Fruit fly (Drosophila melanogaster): ENCODE data around the gene side-VII.

dm6 chr3R:9768884-9769283 is 29.1 kb upstream of the side-VII start, which contains the start of gene MED6:
- TF ChIP-seq CG33017 (tag; optimal IDR thresholded peaks at IDR 0.05) (no peak), CG11617 (GFP tag; optimal IDR thresholded peaks at IDR 0.05) (no peak), bab1 (GFP tag; optimal IDR thresholded peaks at IDR 0.05) (no peak), kay (GFP tag; ENCODE audit: borderline replicate concordance) (no peak), Crg-1 (GFP tag; optimal IDR thresholded peaks at IDR 0.05) (no peak), CG5204 (GFP tag; optimal IDR thresholded peaks at IDR 0.05) (no peak), Hr96 (GFP tag; optimal IDR thresholded peaks at IDR 0.05) (no peak), Mnt (GFP tag; optimal IDR thresholded peaks at IDR 0.05) (no peak), CG1620 (GFP tag; optimal IDR thresholded peaks at IDR 0.05) (no peak)
